Worm (Caenorhabditis elegans) whole organism, L2 larva: ENCODE results near the gene srh-137.

ENCODE experiments used
- R02D3.7 ChIP-seq: fragments of 150-350 bp; optimal IDR thresholded peaks from 2 replicates; lab custom pipeline; 2014; ENCODE audit warnings: missing biosample characterization, missing genetic modification characterization
- alr-1 ChIP-seq: fragments of 150-350 bp; optimal IDR thresholded peaks from 2 replicates; lab custom pipeline; 2014; ENCODE audit warnings: missing biosample characterization, missing genetic modification characterization
- aly-2 ChIP-seq: fragments of 150-350 bp; optimal IDR thresholded peaks from 2 replicates; lab custom pipeline; 2014; ENCODE audit warnings: missing biosample characterization, missing genetic modification characterization
- ama-1 ChIP-seq: fragments of 150-350 bp; optimal IDR thresholded peaks from 2 replicates; lab custom pipeline; 2018; ENCODE audit warnings: inconsistent platforms
- blmp-1 ChIP-seq: sonication (generic microtip); optimal IDR thresholded peaks from 2 replicates; lab custom pipeline; 2017; ENCODE audit warnings: missing genetic modification characterization, mild to moderate bottlenecking, missing compliant biosample characterization, antibody characterized with exemption, moderate library complexity; ENCODE audit not compliant: insufficient read depth
- egl-27 ChIP-seq: sonication (generic microtip); optimal IDR thresholded peaks from 3 replicates; lab custom pipeline; 2017; ENCODE audit warnings: missing biosample characterization, missing genetic modification reagents, missing genetic modification characterization
- elt-3 ChIP-seq: sonication (generic microtip); optimal IDR thresholded peaks from 2 replicates; lab custom pipeline; 2017; ENCODE audit warnings: missing biosample characterization, missing genetic modification characterization
- lin-39 ChIP-seq: fragments of 150-350 bp; optimal IDR thresholded peaks from 2 replicates; lab custom pipeline; 2014; ENCODE audit warnings: missing biosample characterization, missing genetic modification reagents, missing genetic modification characterization
- lsy-2 ChIP-seq, 2 experiments: fragments of 150-350 bp in 1 of 2; sonication (generic microtip) in 1 of 2; optimal IDR thresholded peaks; 2 replicates each; lab custom pipeline; 2014 to 2017; ENCODE audit warnings: missing biosample characterization in 2 of 2, missing genetic modification characterization in 2 of 2
- mbf-1 ChIP-seq: sonication (generic microtip); optimal IDR thresholded peaks from 2 replicates; lab custom pipeline; 2017; ENCODE audit warnings: missing biosample characterization, missing genetic modification characterization
- nhr-10 ChIP-seq: sonication (generic microtip); optimal IDR thresholded peaks from 2 replicates; lab custom pipeline; 2017; ENCODE audit warnings: missing biosample characterization, missing genetic modification characterization
- nhr-77 ChIP-seq: fragments of 150-350 bp; optimal IDR thresholded peaks from 2 replicates; lab custom pipeline; 2014; ENCODE audit warnings: missing biosample characterization, missing genetic modification characterization
- peb-1 ChIP-seq: fragments of 150-350 bp; optimal IDR thresholded peaks from 2 replicates; lab custom pipeline; 2014; ENCODE audit warnings: missing biosample characterization, missing genetic modification characterization
- unc-62 ChIP-seq: fragments of 150-350 bp; optimal IDR thresholded peaks from 2 replicates; lab custom pipeline; 2014; ENCODE audit warnings: missing biosample characterization, missing genetic modification reagents, missing genetic modification characterization

DNA sequence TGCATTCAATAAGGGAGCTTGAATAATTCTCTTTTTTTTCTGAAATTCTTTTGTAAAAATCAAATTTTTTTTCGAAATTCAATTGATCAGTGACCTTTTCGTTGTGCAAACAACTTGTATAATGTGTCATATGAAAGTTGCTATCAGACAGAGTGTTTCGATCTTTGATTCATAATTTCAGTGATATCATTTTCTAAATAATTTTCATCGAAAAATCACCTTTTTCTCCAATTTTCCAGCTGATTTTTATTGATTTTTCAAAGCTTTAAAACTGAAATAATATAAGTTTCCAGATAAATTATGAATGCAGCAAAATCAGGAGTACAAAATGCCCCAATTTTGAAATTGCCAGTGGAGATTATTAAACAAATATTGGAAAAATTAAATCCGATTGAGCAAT, 12.0 kb upstream of the srh-137 start, which contains the start of gene fbxa-127:
- TF ChIP-seq lin-39 (tag; lab: Kevin White, UChicago), result no peak
- no peak for TF ChIP-seq ama-1 (lab: Kevin White, UChicago)
- no peak for TF ChIP-seq egl-27 (tag; lab: Kevin White, UChicago)
- no peak for TF ChIP-seq unc-62 (GFP tag; lab: Kevin White, UChicago)
- TF ChIP-seq nhr-10, result no peak
- no peak for TF ChIP-seq R02D3.7 (tag; lab: Kevin White, UChicago)
- no peak for TF ChIP-seq elt-3 (tag; lab: Kevin White, UChicago)
- no peak for TF ChIP-seq alr-1
- TF ChIP-seq mbf-1, result no peak
- TF ChIP-seq blmp-1 (tag; lab: Kevin White, UChicago), result no peak
- no peak for TF ChIP-seq lsy-2 (tag; optimal IDR thresholded peaks at IDR 0.05; lab: Kevin White, UChicago)
- no peak for TF ChIP-seq aly-2 (tag; lab: Kevin White, UChicago)
- TF ChIP-seq peb-1 (tag; lab: Kevin White, UChicago), result no peak
- TF ChIP-seq nhr-77 (tag; lab: Kevin White, UChicago), result no peak
